Fruit fly (Drosophila melanogaster) whole organism: ENCODE measurements around the gene CG4991.

ENCODE experiments used
- CG8478 ChIP-seq: fragments of >200 bp; optimal IDR thresholded peaks from 2 replicates; lab custom pipeline; 2018; ENCODE audit warnings: inconsistent platforms
- Dll ChIP-seq: fragments of >200 bp; optimal IDR thresholded peaks from 2 replicates; lab custom pipeline; 2017
- EcR ChIP-seq, 2 experiments: fragments of >200 bp; optimal IDR thresholded peaks; 2 replicates each; lab custom pipeline; 2017; ENCODE audit warnings: missing biosample characterization in 2 of 2, missing genetic modification characterization in 2 of 2, missing genetic modification reagents in 2 of 2
- pan ChIP-seq: fragments of >200 bp; optimal IDR thresholded peaks from 2 replicates; lab custom pipeline; 2017
- psq ChIP-seq: fragments of >200 bp; optimal IDR thresholded peaks from 2 replicates; lab custom pipeline; 2017
- usp ChIP-seq: fragments of >200 bp; optimal IDR thresholded peaks from 2 replicates; lab custom pipeline; 2017; ENCODE audit warnings: missing biosample characterization, missing genetic modification characterization, mixed read lengths

dm6 chrX:17078139-17078977 lies 13.3 kb upstream of the CG4991 start, which contains the start of gene CG4949:
- TF ChIP-seq pan (lab: Kevin White, UChicago) (no peak), CG8478 (lab: Kevin White, UChicago) (no peak), EcR (GFP tag; optimal IDR thresholded peaks at IDR 0.05; lab: Kevin White, UChicago) (no peak), psq (no peak), Dll (lab: Kevin White, UChicago) (no peak), usp (GFP tag; lab: Kevin White, UChicago) (no peak)
